Worm (Caenorhabditis elegans) whole organism, young adult: Measurements from ENCODE around the gene fbxc-40.
"Not testable (repeated sequence)": the region's sequence is repeated elsewhere in the genome, so short reads cannot be mapped to it uniquely, and the experiment has no call there.

ENCODE experiments used
- D2030.7 ChIP-seq: fragments of 200-800 bp; sonication (Bioruptor generic); IDR thresholded peaks from 2 replicates; pipeline ENCODE4 v1.3.6; 2022; ENCODE audit warnings: missing genetic modification reagents, missing genetic modification characterization, missing compliant biosample characterization
- F10E7.11 ChIP-seq: sonication (generic microtip); optimal IDR thresholded peaks from 2 replicates; lab custom pipeline; 2017; ENCODE audit warnings: mild to moderate bottlenecking, missing genetic modification characterization, moderate library complexity, missing compliant biosample characterization
- F23B12.7 ChIP-seq: sonication (generic microtip); optimal IDR thresholded peaks from 2 replicates; lab custom pipeline; 2017; ENCODE audit warnings: missing genetic modification characterization, mild to moderate bottlenecking, missing compliant biosample characterization, antibody characterized with exemption, moderate library complexity; ENCODE audit not compliant: insufficient read depth
- F39B2.1 ChIP-seq: fragments of 200-800 bp; sonication (Bioruptor generic); IDR thresholded peaks from 2 replicates; pipeline ENCODE4 v1.3.6; 2022; ENCODE audit warnings: missing genetic modification reagents, missing genetic modification characterization, missing compliant biosample characterization
- F52B5.7 ChIP-seq: sonication (generic microtip); optimal IDR thresholded peaks from 2 replicates; lab custom pipeline; 2016; ENCODE audit warnings: mild to moderate bottlenecking, missing genetic modification characterization, missing compliant biosample characterization
- Y67H2A.10 ChIP-seq: fragments of 200-800 bp; sonication (Bioruptor generic); conservative IDR thresholded peaks from 2 replicates; pipeline ENCODE4 v1.3.6; 2022; ENCODE audit warnings: missing genetic modification reagents, missing genetic modification characterization, missing compliant biosample characterization
- ZK185.1 ChIP-seq: sonication (generic microtip); optimal IDR thresholded peaks from 2 replicates; lab custom pipeline; 2016; ENCODE audit warnings: mild to moderate bottlenecking, missing genetic modification characterization, missing compliant biosample characterization; ENCODE audit not compliant: poor library complexity, severe bottlenecking
- aptf-2 ChIP-seq: fragments of 200-800 bp; sonication (Bioruptor generic); conservative IDR thresholded peaks from 2 replicates; pipeline ENCODE4 v1.3.6; 2022; ENCODE audit warnings: missing genetic modification reagents, missing genetic modification characterization, missing compliant biosample characterization
- aptf-3 ChIP-seq: fragments of 200-800 bp; sonication (Bioruptor generic); IDR thresholded peaks from 2 replicates; pipeline ENCODE4 v1.3.6; 2022; ENCODE audit warnings: missing genetic modification characterization, missing compliant biosample characterization
- attf-3 ChIP-seq: fragments of 200-800 bp; sonication (Bioruptor generic); conservative IDR thresholded peaks from 2 replicates; pipeline ENCODE4 v1.3.6; 2022; ENCODE audit warnings: missing genetic modification reagents, missing genetic modification characterization, missing compliant biosample characterization
- attf-5 ChIP-seq: fragments of 200-800 bp; sonication (Bioruptor generic); optimal IDR thresholded peaks from 2 replicates; lab custom pipeline; 2018; ENCODE audit warnings: mild to moderate bottlenecking, missing genetic modification characterization, missing compliant biosample characterization
- attf-6 ChIP-seq: fragments of 200-800 bp; sonication (Bioruptor generic); IDR thresholded peaks from 2 replicates; pipeline ENCODE4 v1.3.6; 2022; ENCODE audit warnings: missing genetic modification reagents, missing genetic modification characterization, missing compliant biosample characterization
- bed-1 ChIP-seq: fragments of 200-800 bp; sonication (Bioruptor generic); IDR thresholded peaks from 2 replicates; pipeline ENCODE4 v1.3.6; 2022; ENCODE audit warnings: missing genetic modification reagents, missing genetic modification characterization, missing compliant biosample characterization
- ccch-3 ChIP-seq: fragments of 200-800 bp; sonication (Bioruptor generic); optimal IDR thresholded peaks from 2 replicates; lab custom pipeline; 2018; ENCODE audit warnings: mild to moderate bottlenecking, missing genetic modification characterization, missing compliant biosample characterization
- cebp-1 ChIP-seq, 2 experiments: fragments of 200-800 bp in 1 of 2; sonication (Bioruptor generic) in 1 of 2; sonication (generic microtip) in 1 of 2; IDR thresholded peaks in 1 of 2; optimal IDR thresholded peaks in 1 of 2; 2 replicates each; pipeline versions ENCODE4 v1.3.6 to Lab custom; 2017 to 2022; ENCODE audit warnings: missing compliant biosample characterization in 2 of 2, missing genetic modification characterization in 2 of 2, mild to moderate bottlenecking in 1 of 2, missing genetic modification reagents in 1 of 2, moderate library complexity in 1 of 2
- dpl-1 ChIP-seq: fragments of 150-350 bp; optimal IDR thresholded peaks from 2 replicates; lab custom pipeline; 2014; ENCODE audit warnings: missing biosample characterization, missing genetic modification reagents, missing genetic modification characterization
- egl-18 ChIP-seq: fragments of 200-800 bp; sonication (Bioruptor generic); IDR thresholded peaks from 2 replicates; pipeline ENCODE4 v1.3.6; 2022; ENCODE audit warnings: missing genetic modification reagents, missing genetic modification characterization, missing compliant biosample characterization
- ekl-4 ChIP-seq: fragments of 200-800 bp; sonication (Bioruptor generic); IDR thresholded peaks from 2 replicates; pipeline ENCODE4 v1.3.6; 2022; ENCODE audit warnings: missing genetic modification reagents, missing genetic modification characterization, missing compliant biosample characterization
- fkh-3 ChIP-seq: sonication (generic microtip); optimal IDR thresholded peaks from 2 replicates; lab custom pipeline; 2016; ENCODE audit warnings: mild to moderate bottlenecking, missing genetic modification characterization, missing compliant biosample characterization
- let-607 ChIP-seq, 2 experiments: fragments of 200-800 bp in 1 of 2; sonication (Bioruptor generic) in 1 of 2; sonication (generic microtip) in 1 of 2; optimal IDR thresholded peaks; 2 replicates each; lab custom pipeline; 2016 to 2018; ENCODE audit warnings: mild to moderate bottlenecking in 2 of 2, missing compliant biosample characterization in 2 of 2, missing genetic modification characterization in 2 of 2, moderate library complexity in 2 of 2, missing genotype in 1 of 2
- lin-54 ChIP-seq: fragments of 200-800 bp; sonication (Bioruptor generic); optimal IDR thresholded peaks from 2 replicates; lab custom pipeline; 2018; ENCODE audit warnings: mild to moderate bottlenecking, missing genetic modification characterization, missing compliant biosample characterization
- lir-1 ChIP-seq: fragments of 200-800 bp; sonication (Bioruptor generic); conservative IDR thresholded peaks from 2 replicates; pipeline ENCODE4 v1.3.6; 2022; ENCODE audit warnings: missing genetic modification reagents, missing genetic modification characterization, missing compliant biosample characterization
- lsl-1 ChIP-seq: fragments of 200-800 bp; sonication (Bioruptor generic); optimal IDR thresholded peaks from 2 replicates; lab custom pipeline; 2018; ENCODE audit warnings: mild to moderate bottlenecking, missing genetic modification characterization, moderate library complexity, missing compliant biosample characterization
- lsy-27 ChIP-seq: sonication (generic microtip); optimal IDR thresholded peaks from 2 replicates; lab custom pipeline; 2017; ENCODE audit warnings: missing genetic modification characterization, mild to moderate bottlenecking, missing compliant biosample characterization, antibody characterized with exemption, missing genotype, borderline replicate concordance; ENCODE audit not compliant: insufficient read depth
- madf-3 ChIP-seq: fragments of 200-800 bp; sonication (Bioruptor generic); IDR thresholded peaks from 2 replicates; pipeline ENCODE4 v1.3.6; 2022; ENCODE audit warnings: missing genetic modification reagents, missing genetic modification characterization, missing compliant biosample characterization
- mcd-1 ChIP-seq: fragments of 200-800 bp; sonication (Bioruptor generic); IDR thresholded peaks from 2 replicates; pipeline ENCODE4 v1.3.6; 2022; ENCODE audit warnings: missing genetic modification reagents, missing genetic modification characterization, missing compliant biosample characterization
- pbrm-1 ChIP-seq: fragments of 200-800 bp; sonication (Bioruptor generic); IDR thresholded peaks from 2 replicates; pipeline ENCODE4 v1.3.6; 2022; ENCODE audit warnings: missing genetic modification reagents, missing genetic modification characterization, missing compliant biosample characterization
- rec-8 ChIP-seq, 2 experiments: sonication (generic microtip); optimal IDR thresholded peaks; 2 replicates each; lab custom pipeline; 2016; ENCODE audit warnings: mild to moderate bottlenecking in 2 of 2, missing genetic modification characterization in 2 of 2, missing genetic modification reagents in 2 of 2, missing genotype in 2 of 2, missing biosample characterization in 1 of 2, missing compliant biosample characterization in 1 of 2, moderate library complexity in 1 of 2
- xnd-1 ChIP-seq: sonication (generic microtip); optimal IDR thresholded peaks from 2 replicates; lab custom pipeline; 2016; ENCODE audit warnings: missing genotype, missing genetic modification reagents, missing genetic modification characterization, missing compliant biosample characterization
- zfh-2 ChIP-seq: fragments of 200-800 bp; sonication (Bioruptor generic); conservative IDR thresholded peaks from 2 replicates; pipeline ENCODE4 v1.3.6; 2022; ENCODE audit warnings: missing genetic modification reagents, missing genetic modification characterization, missing compliant biosample characterization
- ztf-18 ChIP-seq: sonication (generic microtip); optimal IDR thresholded peaks from 2 replicates; lab custom pipeline; 2016; ENCODE audit warnings: missing genotype, mild to moderate bottlenecking, missing genetic modification characterization, missing compliant biosample characterization

fbxc-40 gene

ce11 chrII:948091-948490 is 37.7 kb upstream of the fbxc-40 start, which contains the start of gene fbxc-32:
Gene fbxc-32, minus strand, starts transcription at chrII:948191.
- TF ChIP-seq lir-1 (GFP tag; lab: Robert Waterston, UW) (no peak), D2030.7 (GFP tag; lab: Robert Waterston, UW) (no peak), F10E7.11 (tag; lab: Kevin White, UChicago) (no peak), ccch-3 (GFP tag; lab: Kevin White, UChicago) (no peak), let-607 (tag; optimal IDR thresholded peaks at IDR 0.05; lab: Kevin White, UChicago) (no peak), attf-3 (GFP tag; lab: Robert Waterston, UW) (no peak), attf-5 (GFP tag; lab: Kevin White, UChicago) (no peak), zfh-2 (GFP tag; lab: Robert Waterston, UW) (no peak), lsy-27 (tag; lab: Kevin White, UChicago) (no peak), aptf-2 (GFP tag; lab: Robert Waterston, UW) (no peak), ZK185.1 (tag; lab: Kevin White, UChicago) (no peak), F52B5.7 (tag; lab: Kevin White, UChicago) (no peak), mcd-1 (GFP tag; lab: Robert Waterston, UW) (no peak)

- TF ChIP-seq cebp-1 (GFP tag; IDR thresholded peaks at IDR 0.05; lab: Robert Waterston, UW): peak; percentile 68
- TF ChIP-seq cebp-1 (tag; optimal IDR thresholded peaks at IDR 0.05; lab: Kevin White, UChicago): peak; percentile 91
- TF ChIP-seq Y67H2A.10 (GFP tag; lab: Robert Waterston, UW): no peak
- no peak for TF ChIP-seq F52B5.7 (tag; lab: Kevin White, UChicago)
- 0 out of 2 replicates have a peak, but pooled peaks have one; percentile 41 for TF ChIP-seq madf-3 (GFP tag; lab: Robert Waterston, UW)
- TF ChIP-seq, all 124 proteins: peak for 2
Observed at ce11 chrII:950374-950773, 35.4 kb upstream of the fbxc-40 start.

- TF ChIP-seq zfh-2 (GFP tag; lab: Robert Waterston, UW) (0 out of 2 replicates have a peak, but pooled peaks have one; percentile 5), rec-8 (tag; optimal IDR thresholded peaks at IDR 0.05; lab: Kevin White, UChicago) (no peak), ztf-18 (tag; lab: Kevin White, UChicago) (no peak)
- TF ChIP-seq, all 124 proteins: peak for 1
Observed at ce11 chrII:953052-953451, 32.8 kb upstream of the fbxc-40 start.

ce11 chrII:954626-955025 is 31.2 kb upstream of the fbxc-40 start, which contains the start of gene fbxc-7:
Gene fbxc-7, plus strand, starts transcription at chrII:954926.
- not testable (repeated sequence) for TF ChIP-seq aptf-3; ztf-18 (tag; lab: Kevin White, UChicago); lsl-1 (GFP tag; lab: Kevin White, UChicago)

ce11 chrII:958618-959017 is 27.2 kb upstream of the fbxc-40 start, which contains the start of gene sdz-4:
Gene sdz-4, plus strand, starts transcription at chrII:958918.
- TF ChIP-seq fkh-3 (tag; lab: Kevin White, UChicago): no peak
- TF ChIP-seq Y67H2A.10 (GFP tag; lab: Robert Waterston, UW): no peak
- TF ChIP-seq F23B12.7: no peak
- no peak for TF ChIP-seq lin-54 (GFP tag; lab: Kevin White, UChicago)
- no peak for TF ChIP-seq xnd-1 (tag; lab: Kevin White, UChicago)
- TF ChIP-seq rec-8 (tag; optimal IDR thresholded peaks at IDR 0.05; lab: Kevin White, UChicago): no peak
- TF ChIP-seq, all 124 proteins: peak for 0

ce11 chrII:960218-960617 is 25.6 kb upstream of the fbxc-40 start, which contains the start of the genes C32B5.18 and C32B5.7:
Gene C32B5.18, plus strand, starts transcription at chrII:960518.
Gene C32B5.7, plus strand, starts transcription at chrII:960528.
- TF ChIP-seq F39B2.1: no peak
- no peak for TF ChIP-seq fkh-3 (tag; lab: Kevin White, UChicago)
- 0 out of 2 replicates have a peak, but pooled peaks have one; percentile 29 for TF ChIP-seq egl-18 (GFP tag; lab: Robert Waterston, UW)
- TF ChIP-seq bed-1: no peak
- no peak for TF ChIP-seq ekl-4 (GFP tag; lab: Robert Waterston, UW)
- TF ChIP-seq attf-6 (GFP tag; lab: Robert Waterston, UW): no peak
- no peak for TF ChIP-seq pbrm-1 (GFP tag; lab: Robert Waterston, UW)
- TF ChIP-seq aptf-3: no peak
- no peak for TF ChIP-seq dpl-1 (GFP tag; lab: Kevin White, UChicago)
- 0 out of 2 replicates have a peak, but pooled peaks have one; percentile 36 for TF ChIP-seq madf-3 (GFP tag; lab: Robert Waterston, UW)
